Worm (Caenorhabditis elegans): ENCODE data around the gene T20D4.7.
"Not testable (repeated sequence)": the region's sequence is repeated elsewhere in the genome, so short reads cannot be mapped to it uniquely, and the experiment has no call there.

Gene T20D4.7

DNA sequence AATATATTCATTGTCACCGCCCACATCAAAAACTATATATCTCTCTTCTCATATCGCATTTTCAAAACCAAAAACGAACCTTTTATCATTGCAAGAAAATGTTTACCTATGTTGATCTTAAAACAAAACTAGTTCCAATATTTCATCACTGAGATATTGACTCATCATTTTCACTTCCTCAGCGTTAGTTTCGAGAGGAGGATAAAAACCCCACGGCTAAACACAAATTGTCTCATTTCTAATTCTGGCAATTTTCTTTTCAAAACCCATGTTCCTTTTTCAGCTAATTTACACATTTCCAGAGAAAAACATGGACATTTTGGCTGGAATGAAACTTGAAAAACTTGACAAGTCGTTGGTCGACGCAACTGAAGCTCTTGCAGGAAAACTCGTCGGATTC, at the start of gene T20D4.7:
TSS of gene T20D4.7 (plus strand) at position 301 of the 400 bp plus-strand sequence.
- TF ChIP-seq ets-7 (tag; optimal IDR thresholded peaks at IDR 0.05) (no peak), scrt-1 (GFP tag; IDR thresholded peaks at IDR 0.05) (no peak), sea-1 (GFP tag; conservative IDR thresholded peaks at IDR 0.05) (no peak), B0310.2 (tag; optimal IDR thresholded peaks at IDR 0.05) (no peak), tbx-37 (GFP tag; conservative IDR thresholded peaks at IDR 0.05) (no peak), tra-4 (tag; optimal IDR thresholded peaks at IDR 0.05) (no peak), ama-1 (optimal IDR thresholded peaks at IDR 0.05) (no peak), hmg-4 (GFP tag; optimal IDR thresholded peaks at IDR 0.05) (no peak), aly-1 (tag; optimal IDR thresholded peaks at IDR 0.05) (no peak), pes-1 (GFP tag; IDR thresholded peaks at IDR 0.05) (no peak), F13C5.2 (tag; optimal IDR thresholded peaks at IDR 0.05) (no peak), ceh-13 (GFP tag; optimal IDR thresholded peaks at IDR 0.05) (no peak), hmbx-1 (tag; optimal IDR thresholded peaks at IDR 0.05) (no peak), flt-1 (GFP tag; IDR thresholded peaks at IDR 0.05) (no peak)

DNA sequence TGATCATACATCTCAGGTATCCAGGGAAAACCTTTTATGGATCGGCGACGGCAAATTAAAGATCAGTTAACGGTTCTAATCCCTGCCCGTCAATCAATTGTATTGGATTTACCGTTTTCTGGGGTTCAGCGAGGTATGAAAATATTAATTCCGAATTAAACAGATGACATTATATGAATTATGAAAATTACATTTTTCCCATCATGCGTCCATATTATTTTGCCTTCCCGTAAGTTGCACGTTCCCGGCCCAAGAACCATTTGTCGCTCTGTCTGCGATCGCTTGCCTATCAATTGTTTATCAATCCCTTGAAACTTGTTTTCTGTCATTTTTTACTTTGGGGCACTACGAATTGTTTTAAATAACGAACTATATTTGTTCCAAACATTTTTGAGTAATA, 47.1 kb upstream of the T20D4.7 start:
- TF ChIP-seq scrt-1 (GFP tag; IDR thresholded peaks at IDR 0.05) (no peak), ceh-36 (tag; optimal IDR thresholded peaks at IDR 0.05) (no peak), ets-7 (tag; optimal IDR thresholded peaks at IDR 0.05) (no peak), hnd-1 (tag; optimal IDR thresholded peaks at IDR 0.05) (no peak), ama-1 (optimal IDR thresholded peaks at IDR 0.05) (no peak), tbx-37 (GFP tag; conservative IDR thresholded peaks at IDR 0.05) (no peak), ceh-13 (GFP tag; optimal IDR thresholded peaks at IDR 0.05) (no peak), tbx-11 (GFP tag; IDR thresholded peaks at IDR 0.05) (no peak)

DNA sequence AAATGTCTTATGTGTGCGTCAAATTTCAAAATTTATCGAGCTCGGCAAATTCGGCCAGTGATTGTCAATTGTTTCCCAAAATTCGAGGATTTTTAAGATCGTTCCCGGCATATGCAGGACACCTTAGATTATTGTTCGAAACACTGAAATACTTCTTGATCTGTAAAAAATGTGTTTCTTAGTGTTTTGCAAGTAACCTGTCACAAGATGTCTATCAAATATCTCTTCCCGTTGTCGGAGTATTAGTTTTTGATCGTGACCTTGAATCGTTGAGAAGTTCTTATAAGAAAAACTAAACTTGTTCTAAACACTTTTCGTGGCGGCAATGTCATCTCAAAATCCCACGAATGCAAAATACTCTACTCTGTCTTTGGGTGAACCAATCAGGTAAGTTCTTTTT, 46.2 kb upstream of the T20D4.7 start, which contains the start of gene C04E12.4:
TSS of gene C04E12.4 (plus strand) at position 301 of the 400 bp plus-strand sequence.
- no peak for TF ChIP-seq aly-1 (tag; optimal IDR thresholded peaks at IDR 0.05)

DNA sequence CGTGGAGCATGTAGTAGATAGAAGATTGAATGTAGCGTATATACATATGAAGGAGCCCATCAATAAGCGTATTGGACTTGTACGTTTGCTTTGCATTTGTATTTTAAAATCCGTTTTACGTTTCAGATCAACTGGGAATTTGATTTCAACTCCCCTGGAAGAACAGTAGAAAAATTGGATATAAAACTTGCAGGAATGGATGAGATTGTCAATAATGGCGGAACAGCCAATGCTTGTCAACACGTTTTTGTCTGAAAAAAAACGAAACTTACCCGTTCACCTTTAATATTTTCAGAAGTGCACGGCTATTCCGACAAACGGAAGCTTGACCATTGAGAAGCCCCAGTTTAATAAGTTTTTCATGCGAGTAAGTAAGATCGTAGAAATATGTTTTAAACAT, 40.9 kb upstream of the T20D4.7 start, which contains the start of gene C04E12.2:
TSS of gene C04E12.2 (plus strand) at position 301 of the 400 bp plus-strand sequence.
- not testable (repeated sequence) for TF ChIP-seq aly-1 (tag; optimal IDR thresholded peaks at IDR 0.05); flt-1 (GFP tag; IDR thresholded peaks at IDR 0.05); tbx-11 (GFP tag; IDR thresholded peaks at IDR 0.05)

DNA sequence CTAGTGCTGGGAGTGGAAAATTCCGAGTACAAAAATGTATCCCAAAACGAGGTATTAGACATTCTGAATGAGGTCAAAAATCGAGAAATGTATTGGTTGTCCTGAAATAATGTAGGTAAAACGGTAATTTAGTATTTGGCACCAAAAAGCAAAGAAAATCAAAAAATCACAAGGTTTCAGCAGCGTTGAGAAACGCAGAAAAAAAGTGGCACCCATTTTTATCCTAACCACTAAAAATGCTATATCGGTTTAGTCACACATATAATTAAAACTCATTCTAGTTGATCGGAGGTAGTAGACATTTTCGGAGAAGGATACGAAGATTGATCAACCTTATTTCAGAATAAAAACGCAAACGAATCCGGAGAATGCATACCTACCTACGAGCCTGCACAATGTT, 36.0 kb upstream of the T20D4.7 start, which contains the start of gene srx-121:
TSS of gene srx-121 (minus strand) at position 101 of the 400 bp plus-strand sequence.
- TF ChIP-seq pes-1 (GFP tag; IDR thresholded peaks at IDR 0.05) (no peak), ama-1 (optimal IDR thresholded peaks at IDR 0.05) (no peak), ceh-36 (tag; optimal IDR thresholded peaks at IDR 0.05) (no peak), tra-4 (tag; optimal IDR thresholded peaks at IDR 0.05) (no peak), tbx-37 (GFP tag; conservative IDR thresholded peaks at IDR 0.05) (no peak), B0310.2 (tag; optimal IDR thresholded peaks at IDR 0.05) (no peak), flt-1 (GFP tag; IDR thresholded peaks at IDR 0.05) (no peak), ets-7 (tag; optimal IDR thresholded peaks at IDR 0.05) (no peak), hnd-1 (tag; optimal IDR thresholded peaks at IDR 0.05) (no peak), hmbx-1 (tag; optimal IDR thresholded peaks at IDR 0.05) (no peak), ceh-13 (GFP tag; optimal IDR thresholded peaks at IDR 0.05) (no peak), sea-1 (GFP tag; conservative IDR thresholded peaks at IDR 0.05) (no peak), aly-1 (tag; optimal IDR thresholded peaks at IDR 0.05) (no peak), hmg-4 (GFP tag; optimal IDR thresholded peaks at IDR 0.05) (no peak), tbx-11 (GFP tag; IDR thresholded peaks at IDR 0.05) (no peak), F13C5.2 (tag; optimal IDR thresholded peaks at IDR 0.05) (no peak), scrt-1 (GFP tag; IDR thresholded peaks at IDR 0.05) (no peak)

DNA sequence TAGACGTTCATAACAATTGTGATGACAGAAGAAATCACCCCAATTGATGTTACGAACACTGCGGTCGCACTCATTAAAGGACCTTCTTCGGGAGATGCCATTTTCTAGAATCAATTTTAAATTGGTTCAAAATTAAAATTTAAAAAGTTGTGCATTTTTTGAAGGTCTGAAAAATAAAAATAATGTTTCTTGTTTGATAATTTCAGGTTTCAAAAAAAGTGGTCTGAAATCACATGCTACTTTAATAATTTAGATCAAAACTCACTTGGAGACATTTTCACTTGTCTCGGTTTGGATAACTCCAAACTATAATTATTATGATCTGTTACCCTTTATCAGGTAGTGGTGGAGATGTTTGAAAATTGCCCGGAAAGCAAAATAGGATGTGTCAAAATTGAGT, 31.7 kb upstream of the T20D4.7 start, which contains the start of gene srbc-2:
TSS of gene srbc-2 (minus strand) at position 101 of the 400 bp plus-strand sequence.
- no peak for TF ChIP-seq tbx-37 (GFP tag; conservative IDR thresholded peaks at IDR 0.05)
- no peak for TF ChIP-seq ceh-36 (tag; optimal IDR thresholded peaks at IDR 0.05)
- no peak for TF ChIP-seq hmbx-1 (tag; optimal IDR thresholded peaks at IDR 0.05)
- TF ChIP-seq hmg-4 (GFP tag; optimal IDR thresholded peaks at IDR 0.05): no peak
- TF ChIP-seq ets-7 (tag; optimal IDR thresholded peaks at IDR 0.05): no peak
- TF ChIP-seq flt-1 (GFP tag; IDR thresholded peaks at IDR 0.05): no peak
- no peak for TF ChIP-seq tra-4 (tag; optimal IDR thresholded peaks at IDR 0.05)
- no peak for TF ChIP-seq ama-1 (optimal IDR thresholded peaks at IDR 0.05)

DNA sequence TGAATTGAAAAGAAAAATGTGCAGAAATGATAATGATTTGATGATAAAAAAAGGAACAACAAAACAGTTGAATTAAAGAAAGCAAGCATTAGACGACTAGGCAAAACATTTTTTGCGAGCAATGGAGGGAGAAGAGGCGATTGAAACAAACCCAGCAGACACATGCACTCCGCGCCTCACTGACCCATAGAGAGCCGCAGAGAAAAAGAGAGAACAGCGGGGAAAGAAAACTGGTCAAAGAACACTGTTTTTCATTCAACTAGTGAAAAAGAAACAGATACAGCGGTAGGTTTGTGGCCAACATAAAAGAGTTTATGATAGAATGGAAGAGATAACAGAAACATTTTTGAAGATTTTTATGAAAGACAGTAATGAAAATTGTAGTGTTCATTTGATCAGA, 20.4 kb upstream of the T20D4.7 start:
- TF ChIP-seq pes-1 (GFP tag; IDR thresholded peaks at IDR 0.05) (no peak), tra-4 (tag; optimal IDR thresholded peaks at IDR 0.05) (no peak), hmbx-1 (tag; optimal IDR thresholded peaks at IDR 0.05) (no peak), scrt-1 (GFP tag; IDR thresholded peaks at IDR 0.05) (no peak), sea-1 (GFP tag; conservative IDR thresholded peaks at IDR 0.05) (no peak), B0310.2 (tag; optimal IDR thresholded peaks at IDR 0.05) (no peak), F13C5.2 (tag; optimal IDR thresholded peaks at IDR 0.05) (no peak), ceh-36 (tag; optimal IDR thresholded peaks at IDR 0.05) (no peak), ceh-13 (GFP tag; optimal IDR thresholded peaks at IDR 0.05) (no peak), hmg-4 (GFP tag; optimal IDR thresholded peaks at IDR 0.05) (no peak), tbx-37 (GFP tag; conservative IDR thresholded peaks at IDR 0.05) (no peak), flt-1 (GFP tag; IDR thresholded peaks at IDR 0.05) (no peak), aly-1 (tag; optimal IDR thresholded peaks at IDR 0.05) (no peak), ama-1 (optimal IDR thresholded peaks at IDR 0.05) (no peak)

DNA sequence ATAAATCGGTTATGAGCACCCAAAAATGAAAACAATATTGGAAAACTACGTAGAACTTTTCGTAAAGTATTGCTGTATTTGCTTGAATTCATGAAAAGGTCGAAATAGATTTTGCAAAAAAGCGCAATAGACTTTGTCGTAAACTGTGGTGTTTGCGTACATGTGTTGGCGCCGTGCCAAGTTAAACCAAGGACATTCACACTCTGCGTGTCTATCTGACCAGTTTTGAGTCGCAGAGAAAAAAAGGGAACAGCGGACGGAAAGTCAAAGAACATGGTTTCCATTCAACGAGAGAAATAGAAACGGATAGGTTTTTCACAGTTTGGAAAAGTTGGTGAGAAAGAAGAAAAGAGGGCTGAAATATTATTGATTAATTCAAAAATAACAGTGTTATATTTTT, 17.7 kb upstream of the T20D4.7 start:
- TF ChIP-seq ama-1 (optimal IDR thresholded peaks at IDR 0.05): no peak

DNA sequence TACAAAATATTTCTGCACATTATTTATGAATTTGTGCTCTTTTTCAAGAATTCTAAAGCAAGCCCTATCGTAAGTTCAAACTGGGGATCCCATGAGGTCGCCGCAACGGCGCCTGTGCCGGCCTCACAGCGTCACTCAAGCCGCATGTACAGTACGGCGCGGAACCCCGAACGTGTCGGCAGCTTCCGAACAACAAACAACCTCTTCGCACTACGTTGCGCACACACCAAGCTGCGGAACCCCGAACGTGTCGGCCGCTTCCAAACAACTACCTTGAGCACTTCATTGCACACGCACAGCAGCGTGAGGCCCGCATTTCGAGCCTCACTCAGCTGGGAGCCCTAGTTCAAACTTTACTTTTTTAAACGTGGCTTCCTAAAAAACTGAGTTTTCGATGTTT, 14.6 kb upstream of the T20D4.7 start:
- TF ChIP-seq flt-1 (GFP tag; IDR thresholded peaks at IDR 0.05) (no peak), sea-1 (GFP tag; conservative IDR thresholded peaks at IDR 0.05) (no peak), tbx-37 (GFP tag; conservative IDR thresholded peaks at IDR 0.05) (no peak), scrt-1 (GFP tag; IDR thresholded peaks at IDR 0.05) (no peak), B0310.2 (tag; optimal IDR thresholded peaks at IDR 0.05) (no peak), hmg-4 (GFP tag; optimal IDR thresholded peaks at IDR 0.05) (no peak), F13C5.2 (tag; optimal IDR thresholded peaks at IDR 0.05) (no peak), pes-1 (GFP tag; IDR thresholded peaks at IDR 0.05) (no peak), tra-4 (tag; optimal IDR thresholded peaks at IDR 0.05) (no peak), ets-7 (tag; optimal IDR thresholded peaks at IDR 0.05) (no peak), tbx-11 (GFP tag; IDR thresholded peaks at IDR 0.05) (no peak), hmbx-1 (tag; optimal IDR thresholded peaks at IDR 0.05) (no peak)
